Fruit fly (Drosophila melanogaster): ENCODE data around the gene GlcAT-I.

DNA sequence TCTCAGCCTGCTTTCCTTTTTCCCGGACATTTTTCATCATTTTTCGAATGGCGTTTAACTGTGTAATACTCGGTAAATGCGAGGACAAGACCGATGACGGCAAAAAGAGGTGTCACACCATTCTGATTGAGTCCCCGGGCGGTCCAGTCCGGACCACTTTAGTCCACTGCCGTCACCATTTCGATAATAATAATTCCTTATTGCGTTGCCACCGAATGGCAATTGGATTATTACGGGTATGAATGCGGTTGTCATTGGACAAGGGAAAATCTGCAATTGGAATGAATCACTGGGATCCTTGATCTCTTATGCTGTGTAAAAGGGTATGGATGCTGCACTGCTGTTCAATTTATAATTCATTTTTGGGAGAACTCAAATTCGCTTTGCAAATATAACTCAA lies 47.8 kb downstream of the GlcAT-I start:
- TF ChIP-seq foxo (GFP tag; optimal IDR thresholded peaks at IDR 0.05) (no peak), h (GFP tag; optimal IDR thresholded peaks at IDR 0.05) (no peak)

Data from whole organism, wandering third instar larva.